Fruit fly (Drosophila melanogaster) whole organism, prepupa: ENCODE results near the gene Cyp303a1.

Experiments used
- CG10669 ChIP-seq: fragments of 200-800 bp; sonication (Bioruptor generic); optimal IDR thresholded peaks from 3 replicates; lab custom pipeline; 2018; ENCODE audit warnings: missing biosample characterization, mild to moderate bottlenecking, missing genetic modification characterization, moderate library complexity
- CG11294 ChIP-seq: fragments of 200-800 bp; sonication (Bioruptor generic); IDR thresholded peaks from 2 replicates; pipeline ENCODE4 v1.3.6; 2022; ENCODE audit warnings: missing biosample characterization, missing genetic modification characterization
- CG11762 ChIP-seq: fragments of 200-800 bp; sonication (Bioruptor generic); optimal IDR thresholded peaks from 3 replicates; lab custom pipeline; 2016; ENCODE audit warnings: missing biosample characterization, missing genetic modification characterization; ENCODE audit not compliant: insufficient read depth
- CG15336 ChIP-seq: fragments of 200-800 bp; sonication (Bioruptor generic); IDR thresholded peaks from 2 replicates; pipeline ENCODE4 v1.3.6; 2022; ENCODE audit warnings: missing biosample characterization, missing genetic modification characterization
- CG1621 ChIP-seq: fragments of 200-800 bp; sonication (Bioruptor generic); optimal IDR thresholded peaks from 3 replicates; lab custom pipeline; 2018; ENCODE audit warnings: missing biosample characterization, mild to moderate bottlenecking, missing genetic modification characterization
- CG16779 ChIP-seq: fragments of 200-800 bp; sonication (Bioruptor generic); optimal IDR thresholded peaks from 3 replicates; lab custom pipeline; 2017; ENCODE audit warnings: missing biosample characterization, mild to moderate bottlenecking, missing genetic modification characterization
- CG32006 ChIP-seq: fragments of 200-800 bp; sonication (Bioruptor generic); optimal IDR thresholded peaks from 3 replicates; lab custom pipeline; 2017; ENCODE audit warnings: missing biosample characterization, mild to moderate bottlenecking, missing genetic modification characterization
- CG34406 ChIP-seq: fragments of 200-800 bp; sonication (Bioruptor generic); optimal IDR thresholded peaks from 3 replicates; lab custom pipeline; 2016; ENCODE audit warnings: missing biosample characterization, missing genetic modification characterization
- CG3919 ChIP-seq: fragments of 200-800 bp; sonication (Bioruptor generic); optimal IDR thresholded peaks from 3 replicates; lab custom pipeline; 2016; ENCODE audit warnings: missing biosample characterization, missing genetic modification characterization
- CG4318 ChIP-seq: fragments of 200-800 bp; sonication (Bioruptor generic); optimal IDR thresholded peaks from 3 replicates; lab custom pipeline; 2017; ENCODE audit warnings: missing biosample characterization, mild to moderate bottlenecking, missing genetic modification characterization
- CG6163 ChIP-seq: fragments of 200-800 bp; sonication (Bioruptor generic); IDR thresholded peaks from 3 replicates; pipeline ENCODE4 v1.3.6; 2022; ENCODE audit warnings: missing biosample characterization, missing genetic modification characterization
- CG6276 ChIP-seq: fragments of 200-800 bp; sonication (Bioruptor generic); optimal IDR thresholded peaks from 2 replicates; lab custom pipeline; 2017; ENCODE audit warnings: missing biosample characterization, mild to moderate bottlenecking, missing genetic modification characterization
- CG6854 ChIP-seq: fragments of 200-800 bp; sonication (Bioruptor generic); optimal IDR thresholded peaks from 2 replicates; lab custom pipeline; 2017; ENCODE audit warnings: missing biosample characterization, mild to moderate bottlenecking, missing genetic modification characterization
- CG7368 ChIP-seq: fragments of 200-800 bp; sonication (Bioruptor generic); optimal IDR thresholded peaks from 3 replicates; lab custom pipeline; 2016; ENCODE audit warnings: missing biosample characterization, missing genetic modification characterization
- CG8119 ChIP-seq: fragments of 200-800 bp; sonication (Bioruptor generic); IDR thresholded peaks from 3 replicates; pipeline ENCODE4 v1.3.6; 2022; ENCODE audit warnings: missing biosample characterization, missing genetic modification characterization
- CG8319 ChIP-seq: fragments of 200-800 bp; sonication (Bioruptor generic); optimal IDR thresholded peaks from 3 replicates; lab custom pipeline; 2016; ENCODE audit warnings: missing biosample characterization, missing genetic modification characterization
- CG8632 ChIP-seq: fragments of 200-800 bp; sonication (Bioruptor generic); optimal IDR thresholded peaks from 3 replicates; lab custom pipeline; 2016; ENCODE audit warnings: missing biosample characterization, missing genetic modification characterization
- Eip78C ChIP-seq: fragments of 200-800 bp; sonication (Bioruptor generic); peaks from one replicate; lab custom pipeline; 2016; ENCODE audit warnings: missing biosample characterization, missing genetic modification characterization
- Eip93F ChIP-seq: fragments of 200-800 bp; sonication (Bioruptor generic); optimal IDR thresholded peaks from 2 replicates; lab custom pipeline; 2016; ENCODE audit warnings: missing biosample characterization, mild to moderate bottlenecking, missing genetic modification characterization
- Gug ChIP-seq: fragments of 200-800 bp; sonication (Bioruptor generic); IDR thresholded peaks from 2 replicates; pipeline ENCODE4 v1.3.6; 2022; ENCODE audit warnings: missing biosample characterization, missing genetic modification characterization
- Hr38 ChIP-seq: sonication (Bioruptor generic); optimal IDR thresholded peaks from 2 replicates; lab custom pipeline; 2016; ENCODE audit warnings: missing biosample characterization, missing genetic modification characterization
- Hr39 ChIP-seq: fragments of 200-800 bp; sonication (Bioruptor generic); optimal IDR thresholded peaks from 2 replicates; lab custom pipeline; 2016; ENCODE audit warnings: missing biosample characterization, missing genetic modification characterization
- Hr4 ChIP-seq: fragments of 200-800 bp; sonication (Bioruptor generic); optimal IDR thresholded peaks from 3 replicates; lab custom pipeline; 2016; ENCODE audit warnings: missing biosample characterization, missing genetic modification characterization
- Lpt ChIP-seq: fragments of 200-800 bp; sonication (Bioruptor generic); optimal IDR thresholded peaks from 3 replicates; lab custom pipeline; 2016; ENCODE audit warnings: missing biosample characterization, missing genetic modification characterization
- Sox102F ChIP-seq: fragments of 200-800 bp; sonication (Bioruptor generic); optimal IDR thresholded peaks from 2 replicates; lab custom pipeline; 2016; ENCODE audit warnings: missing biosample characterization, mild to moderate bottlenecking, missing genetic modification characterization
- Sox15 ChIP-seq: fragments of 200-800 bp; sonication (Bioruptor generic); optimal IDR thresholded peaks from 3 replicates; lab custom pipeline; 2016; ENCODE audit warnings: missing biosample characterization, missing genetic modification characterization
- achi ChIP-seq: fragments of 200-800 bp; sonication (Bioruptor generic); optimal IDR thresholded peaks from 3 replicates; lab custom pipeline; 2016; ENCODE audit warnings: missing biosample characterization, missing genetic modification characterization
- acj6 ChIP-seq: fragments of 200-800 bp; sonication (Bioruptor generic); optimal IDR thresholded peaks from 3 replicates; lab custom pipeline; 2016; ENCODE audit warnings: missing biosample characterization, missing genetic modification characterization
- cyc ChIP-seq: fragments of 200-800 bp; sonication (Bioruptor generic); optimal IDR thresholded peaks from 3 replicates; lab custom pipeline; 2016; ENCODE audit warnings: missing biosample characterization, missing genetic modification characterization
- dsx ChIP-seq: fragments of 200-800 bp; optimal IDR thresholded peaks from 3 replicates; lab custom pipeline; 2019; ENCODE audit warnings: missing biosample characterization, mild to moderate bottlenecking, missing genetic modification characterization, moderate library complexity; ENCODE audit not compliant: poor library complexity, severe bottlenecking
- eg ChIP-seq: fragments of 200-800 bp; sonication (Bioruptor generic); IDR thresholded peaks from 3 replicates; pipeline ENCODE4 v1.3.6; 2022; ENCODE audit warnings: missing biosample characterization, missing genetic modification characterization
- fd59A ChIP-seq: fragments of 200-800 bp; sonication (Bioruptor generic); optimal IDR thresholded peaks from 2 replicates; lab custom pipeline; 2017; ENCODE audit warnings: missing biosample characterization, mild to moderate bottlenecking, missing genetic modification characterization, missing genetic modification reagents
- fd85E ChIP-seq: fragments of 200-800 bp; sonication (Bioruptor generic); optimal IDR thresholded peaks from 3 replicates; lab custom pipeline; 2016; ENCODE audit warnings: missing biosample characterization, missing genetic modification characterization
- fkh ChIP-seq: fragments of 200-800 bp; sonication (Bioruptor generic); optimal IDR thresholded peaks from 3 replicates; lab custom pipeline; 2017; ENCODE audit warnings: missing biosample characterization, mild to moderate bottlenecking, missing genetic modification characterization, moderate library complexity
- pdm3 ChIP-seq: fragments of 200-800 bp; sonication (Bioruptor generic); optimal IDR thresholded peaks from 3 replicates; lab custom pipeline; 2016; ENCODE audit warnings: missing biosample characterization, missing genetic modification characterization
- salr ChIP-seq, 2 experiments: fragments of 200-800 bp; sonication (Bioruptor generic); optimal IDR thresholded peaks; 3 replicates each; lab custom pipeline; 2016 to 2018; ENCODE audit warnings: missing biosample characterization in 2 of 2, missing genetic modification characterization in 2 of 2, mild to moderate bottlenecking in 1 of 2
- spab ChIP-seq: fragments of 200-800 bp; sonication (Bioruptor generic); optimal IDR thresholded peaks from 2 replicates; lab custom pipeline; 2017; ENCODE audit warnings: missing biosample characterization, mild to moderate bottlenecking, missing genetic modification characterization, missing genetic modification reagents
- svp ChIP-seq: fragments of 200-800 bp; sonication (Bioruptor generic); peaks from one replicate; lab custom pipeline; 2016; ENCODE audit warnings: missing biosample characterization, missing genetic modification characterization
- topi ChIP-seq: fragments of 200-800 bp; sonication (Bioruptor generic); optimal IDR thresholded peaks from 3 replicates; lab custom pipeline; 2016; ENCODE audit warnings: missing biosample characterization, missing genetic modification characterization
- vri ChIP-seq: fragments of 200-800 bp; sonication (Bioruptor generic); optimal IDR thresholded peaks from 3 replicates; lab custom pipeline; 2016; ENCODE audit warnings: missing biosample characterization, mild to moderate bottlenecking, missing genetic modification characterization

Cyp303a1 gene

dm6 chr2L:16281419-16282076 lies 12.4 kb upstream of the Cyp303a1 start (continued):
- TF ChIP-seq svp (GFP tag; lab: Kevin White, UChicago) (peak; percentile 44), CG4318 (GFP tag; lab: Kevin White, UChicago) (peak; percentile 51), salr (GFP tag; optimal IDR thresholded peaks at IDR 0.05; lab: Kevin White, UChicago) (peak in 1 of 2 experiments; percentile 46), vri (GFP tag; lab: Kevin White, UChicago) (no peak), topi (peak; percentile 4), spab (no peak), CG15336 (peak; percentile 40; the same call in 1 of the 2 replicates), Hr38 (GFP tag; lab: Kevin White, UChicago) (no peak), Lpt (GFP tag; lab: Kevin White, UChicago) (no peak), CG8319 (GFP tag; lab: Kevin White, UChicago) (no peak), CG8119 (GFP tag; lab: Robert Waterston, UW) (peak; percentile 62), CG11762 (no peak), CG8632 (GFP tag; lab: Kevin White, UChicago) (no peak), CG11294 (GFP tag; lab: Robert Waterston, UW) (no peak), CG32006 (GFP tag; lab: Kevin White, UChicago) (peak; percentile 81), eg (GFP tag; lab: Robert Waterston, UW) (no peak), Eip78C (GFP tag; lab: Kevin White, UChicago) (peak; percentile 67), CG3919 (GFP tag; lab: Kevin White, UChicago) (peak; percentile 1), fd59A (GFP tag; lab: Kevin White, UChicago) (peak; percentile 38), CG1621 (tag; lab: Kevin White, UChicago) (no peak)
- TF ChIP-seq, all 60 proteins: peak for 29

DNA sequence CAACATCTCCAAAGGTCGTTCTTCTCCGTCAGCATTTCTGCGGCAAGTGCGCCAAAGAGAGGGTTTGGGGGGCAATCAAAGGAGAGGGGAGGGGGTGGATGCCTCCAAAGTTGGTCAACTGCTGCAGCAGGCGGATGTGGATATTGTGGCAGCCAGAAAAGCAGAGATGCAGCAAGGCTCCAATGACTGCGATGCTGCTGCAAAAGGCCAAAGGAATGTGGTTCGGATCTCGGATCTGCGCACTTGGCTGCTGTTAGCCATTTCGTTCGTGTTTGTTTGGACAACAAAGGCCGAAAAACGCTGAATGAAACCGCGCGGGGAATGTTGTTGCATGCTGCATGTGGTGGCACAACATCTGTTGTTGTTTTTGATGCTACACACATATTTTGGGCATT lies 11.9 kb upstream of the Cyp303a1 start:
- TF ChIP-seq acj6 (GFP tag; lab: Kevin White, UChicago) (no peak), CG6276 (GFP tag; lab: Kevin White, UChicago) (no peak), CG8119 (GFP tag; lab: Robert Waterston, UW) (no peak), pdm3 (GFP tag; lab: Kevin White, UChicago) (no peak), CG6854 (peak; percentile 1), cyc (GFP tag; lab: Kevin White, UChicago) (peak; percentile 43), Sox102F (GFP tag; lab: Kevin White, UChicago) (no peak), Lpt (GFP tag; lab: Kevin White, UChicago) (peak; percentile 5), vri (GFP tag; lab: Kevin White, UChicago) (peak; percentile 13), Hr39 (GFP tag; lab: Kevin White, UChicago) (peak; percentile 24), CG6163 (GFP tag; lab: Robert Waterston, UW) (peak; percentile 21; the same call in 1 of the 3 replicates)

dm6 chr2L:16282856-16283255 lies 11.1 kb upstream of the Cyp303a1 start:
- no peak for TF ChIP-seq CG10669 (GFP tag; lab: Kevin White, UChicago)
- no peak for TF ChIP-seq CG4318 (GFP tag; lab: Kevin White, UChicago)
- no peak for TF ChIP-seq CG16779 (tag; lab: Kevin White, UChicago)
- TF ChIP-seq svp (GFP tag; lab: Kevin White, UChicago): peak; percentile 48
- peak; percentile 3 for TF ChIP-seq fkh (GFP tag; lab: Kevin White, UChicago)
- TF ChIP-seq Lpt (GFP tag; lab: Kevin White, UChicago): peak; percentile 30
- TF ChIP-seq CG6163 (GFP tag; lab: Robert Waterston, UW): peak; percentile 20; the same call in 2 of the 3 replicates

dm6 chr2L:16284306-16285299 lies 9.4 kb upstream of the Cyp303a1 start:
- TF ChIP-seq CG8632 (GFP tag; lab: Kevin White, UChicago) (peak; percentile 44), fd59A (GFP tag; lab: Kevin White, UChicago) (peak; percentile 11), achi (GFP tag; lab: Kevin White, UChicago) (peak; percentile 66), CG11294 (GFP tag; lab: Robert Waterston, UW) (no peak), Hr39 (GFP tag; lab: Kevin White, UChicago) (peak; percentile 74), CG11762 (peak; percentile 54), dsx (GFP tag; lab: Kevin White, UChicago) (peak; percentile 65), CG8319 (GFP tag; lab: Kevin White, UChicago) (peak; percentile 35), CG34406 (GFP tag; lab: Kevin White, UChicago) (peak; percentile 61), topi (peak; percentile 67), Hr38 (GFP tag; lab: Kevin White, UChicago) (no peak), CG7368 (GFP tag; lab: Kevin White, UChicago) (peak; percentile 76), Gug (GFP tag; lab: Robert Waterston, UW) (no peak), fd85E (peak; percentile 67), CG4318 (GFP tag; lab: Kevin White, UChicago) (peak; percentile 26), Eip93F (GFP tag; lab: Kevin White, UChicago) (peak; percentile 6), CG16779 (tag; lab: Kevin White, UChicago) (peak; percentile 68), Hr4 (GFP tag; lab: Kevin White, UChicago) (peak; percentile 63), Sox15 (GFP tag; lab: Kevin White, UChicago) (peak; percentile 32), CG6854 (peak; percentile 84)
